Worm (Caenorhabditis elegans) whole organism, early embryonic: Measurements from ENCODE around the gene Y17G9B.2.
"Not testable (repeated sequence)": the region's sequence is repeated elsewhere in the genome, so short reads cannot be mapped to it uniquely, and the experiment has no call there.

ENCODE experiments used
- B0310.2 ChIP-seq: sonication (generic microtip); optimal IDR thresholded peaks from 2 replicates; lab custom pipeline; 2016; ENCODE audit warnings: mild to moderate bottlenecking, missing genetic modification characterization, missing compliant biosample characterization
- F13C5.2 ChIP-seq: sonication (generic microtip); optimal IDR thresholded peaks from 2 replicates; lab custom pipeline; 2017; ENCODE audit warnings: mild to moderate bottlenecking, missing genetic modification characterization, inconsistent platforms, missing compliant biosample characterization
- aly-1 ChIP-seq: sonication (generic microtip); optimal IDR thresholded peaks from 2 replicates; lab custom pipeline; 2016; ENCODE audit warnings: missing genetic modification characterization, missing compliant biosample characterization
- ama-1 ChIP-seq: fragments of 150-350 bp; optimal IDR thresholded peaks from 2 replicates; lab custom pipeline; 2014
- ceh-13 ChIP-seq: fragments of 200-800 bp; sonication (Bioruptor generic); optimal IDR thresholded peaks from 2 replicates; lab custom pipeline; 2018; ENCODE audit warnings: mild to moderate bottlenecking, missing genetic modification characterization, missing compliant biosample characterization
- ceh-36 ChIP-seq: sonication (generic microtip); optimal IDR thresholded peaks from 2 replicates; lab custom pipeline; 2016; ENCODE audit warnings: missing genetic modification characterization, inconsistent platforms, missing compliant biosample characterization
- ets-7 ChIP-seq: sonication (generic microtip); optimal IDR thresholded peaks from 2 replicates; lab custom pipeline; 2016; ENCODE audit warnings: missing genotype, missing genetic modification characterization, missing compliant biosample characterization
- flt-1 ChIP-seq: fragments of 200-800 bp; sonication (Bioruptor generic); IDR thresholded peaks from 2 replicates; pipeline ENCODE4 v1.3.6; 2022; ENCODE audit warnings: missing genetic modification characterization, missing compliant biosample characterization
- hmbx-1 ChIP-seq: sonication (generic microtip); optimal IDR thresholded peaks from 2 replicates; lab custom pipeline; 2016; ENCODE audit warnings: mild to moderate bottlenecking, missing genetic modification characterization, missing compliant biosample characterization
- hmg-4 ChIP-seq: fragments of 200-800 bp; sonication (Bioruptor generic); optimal IDR thresholded peaks from 2 replicates; lab custom pipeline; 2018; ENCODE audit warnings: mild to moderate bottlenecking, missing genetic modification characterization, missing compliant biosample characterization
- hnd-1 ChIP-seq: sonication (generic microtip); optimal IDR thresholded peaks from 2 replicates; lab custom pipeline; 2016; ENCODE audit warnings: missing genetic modification characterization, missing compliant biosample characterization
- pes-1 ChIP-seq: fragments of 200-800 bp; sonication (Bioruptor generic); IDR thresholded peaks from 2 replicates; pipeline ENCODE4 v1.3.6; 2022; ENCODE audit warnings: missing genetic modification reagents, missing genetic modification characterization, missing compliant biosample characterization
- scrt-1 ChIP-seq: fragments of 200-800 bp; sonication (Bioruptor generic); IDR thresholded peaks from 2 replicates; pipeline ENCODE4 v1.3.6; 2022; ENCODE audit warnings: missing genetic modification characterization, missing compliant biosample characterization
- sea-1 ChIP-seq: fragments of 200-800 bp; sonication (Bioruptor generic); conservative IDR thresholded peaks from 2 replicates; pipeline ENCODE4 v1.3.6; 2022; ENCODE audit warnings: missing genetic modification characterization, missing compliant biosample characterization
- tbx-11 ChIP-seq: fragments of 200-800 bp; sonication (Bioruptor generic); IDR thresholded peaks from 2 replicates; pipeline ENCODE4 v1.3.6; 2022; ENCODE audit warnings: missing genetic modification characterization, missing compliant biosample characterization
- tbx-37 ChIP-seq: fragments of 200-800 bp; sonication (Bioruptor generic); conservative IDR thresholded peaks from 2 replicates; pipeline ENCODE4 v1.3.6; 2022; ENCODE audit warnings: missing genetic modification reagents, missing genetic modification characterization, missing compliant biosample characterization
- tra-4 ChIP-seq: sonication (generic microtip); optimal IDR thresholded peaks from 2 replicates; lab custom pipeline; 2017; ENCODE audit warnings: missing genetic modification characterization, missing compliant biosample characterization

Gene Y17G9B.2

DNA sequence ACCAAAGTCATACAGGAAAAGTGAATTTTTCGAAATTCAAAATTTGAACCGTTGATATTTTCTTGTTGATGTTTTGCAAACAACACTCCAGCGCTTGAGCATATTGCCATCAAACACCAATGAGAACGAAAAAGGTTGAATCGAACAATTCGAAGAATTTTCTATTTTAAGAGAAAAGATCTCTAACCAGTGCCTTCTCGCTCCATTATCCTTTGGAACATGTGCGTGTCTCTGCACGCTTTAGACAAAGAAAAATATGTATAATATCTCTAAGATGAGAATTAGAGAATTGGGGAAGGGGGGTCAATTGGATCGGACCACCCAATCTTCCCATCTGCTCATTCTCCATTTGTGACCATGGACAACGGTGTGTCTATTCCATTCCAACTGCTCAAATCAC is at the start of gene Y17G9B.2:
Gene Y17G9B.2, plus strand, starts transcription at position 301 of the 400 bp plus-strand sequence.
- no peak for TF ChIP-seq flt-1
- TF ChIP-seq ceh-13 (GFP tag; lab: Kevin White, UChicago): no peak
- no peak for TF ChIP-seq F13C5.2 (tag; lab: Kevin White, UChicago)
- no peak for TF ChIP-seq hmg-4 (GFP tag; lab: Kevin White, UChicago)

DNA sequence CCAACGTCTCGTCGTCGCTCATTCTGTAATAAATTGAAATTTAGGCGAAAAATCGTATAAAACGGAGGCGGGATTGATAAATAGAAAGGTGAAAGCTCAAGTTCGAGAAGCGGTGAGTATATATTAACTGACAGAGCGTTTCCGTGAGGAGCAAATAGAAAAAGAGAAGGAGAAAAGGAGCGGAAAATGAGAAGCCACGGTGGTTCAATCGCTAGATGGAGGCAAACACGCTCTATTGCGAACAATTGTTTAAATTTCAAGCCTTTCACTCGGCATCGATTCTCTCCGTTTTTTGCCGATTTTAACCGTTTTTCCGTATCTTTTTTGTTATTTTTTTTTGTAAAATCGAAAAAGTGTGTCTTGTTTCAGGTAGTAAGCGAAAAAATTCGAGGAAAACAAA is 48.2 kb upstream of the Y17G9B.2 start, which contains the start of gene miro-1:
Gene miro-1, minus strand, starts transcription at position 23 of the 400 bp plus-strand sequence.
- not testable (repeated sequence) for TF ChIP-seq tbx-37; pes-1 (GFP tag; lab: Robert Waterston, UW); tra-4

DNA sequence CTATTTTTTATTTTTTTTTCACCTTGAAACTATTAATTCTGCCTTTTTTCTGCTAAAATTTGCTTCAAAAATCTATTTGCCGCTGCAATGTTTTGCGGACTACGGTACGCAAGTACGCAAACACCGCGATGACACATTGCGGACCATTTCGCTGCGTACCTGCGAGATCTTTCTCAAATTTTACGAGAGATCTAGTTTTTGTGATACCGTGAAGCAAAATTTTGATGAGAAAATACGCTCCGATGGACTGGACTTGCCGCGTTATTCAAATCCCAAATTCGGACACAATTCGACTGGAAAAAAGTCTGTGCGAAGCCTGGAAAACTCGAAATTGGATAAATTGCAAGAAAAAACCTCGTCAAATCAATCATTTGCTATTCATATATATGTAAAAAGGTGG is 43.4 kb upstream of the Y17G9B.2 start:
- peak; percentile 22; the same call in 1 of the 2 replicates for TF ChIP-seq pes-1 (GFP tag; lab: Robert Waterston, UW)

DNA sequence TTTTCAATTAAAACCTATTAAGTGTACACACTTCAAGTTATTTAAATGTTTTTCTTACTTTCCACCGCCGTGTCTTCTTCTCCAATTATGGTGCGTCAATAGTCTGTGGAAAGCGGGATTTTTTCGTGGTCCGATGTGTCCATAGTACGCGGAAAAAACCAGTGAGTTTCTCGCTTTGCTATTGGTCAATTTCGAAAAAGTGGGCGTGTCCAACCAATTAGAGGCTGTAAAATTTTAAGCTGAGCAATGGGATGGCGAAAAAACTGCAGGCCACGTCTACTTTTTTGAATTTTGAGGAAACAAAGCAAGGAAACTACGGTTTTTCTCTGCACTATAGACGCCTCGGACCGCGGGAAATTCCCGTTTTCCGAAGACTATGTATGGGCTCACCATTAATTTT is 40.3 kb upstream of the Y17G9B.2 start:
- TF ChIP-seq B0310.2 (tag; lab: Kevin White, UChicago) (no peak), hmbx-1 (tag; lab: Kevin White, UChicago) (no peak), tra-4 (no peak), ets-7 (tag; lab: Kevin White, UChicago) (no peak), hnd-1 (tag; lab: Kevin White, UChicago) (no peak), ama-1 (no peak), ceh-13 (GFP tag; lab: Kevin White, UChicago) (no peak), tbx-37 (no peak), scrt-1 (GFP tag; lab: Robert Waterston, UW) (no peak), hmg-4 (GFP tag; lab: Kevin White, UChicago) (no peak), aly-1 (tag; lab: Kevin White, UChicago) (no peak), flt-1 (no peak), pes-1 (GFP tag; lab: Robert Waterston, UW) (no peak), tbx-11 (GFP tag; lab: Robert Waterston, UW) (no peak), F13C5.2 (tag; lab: Kevin White, UChicago) (no peak), ceh-36 (tag; lab: Kevin White, UChicago) (no peak), sea-1 (GFP tag; lab: Robert Waterston, UW) (no peak)

DNA sequence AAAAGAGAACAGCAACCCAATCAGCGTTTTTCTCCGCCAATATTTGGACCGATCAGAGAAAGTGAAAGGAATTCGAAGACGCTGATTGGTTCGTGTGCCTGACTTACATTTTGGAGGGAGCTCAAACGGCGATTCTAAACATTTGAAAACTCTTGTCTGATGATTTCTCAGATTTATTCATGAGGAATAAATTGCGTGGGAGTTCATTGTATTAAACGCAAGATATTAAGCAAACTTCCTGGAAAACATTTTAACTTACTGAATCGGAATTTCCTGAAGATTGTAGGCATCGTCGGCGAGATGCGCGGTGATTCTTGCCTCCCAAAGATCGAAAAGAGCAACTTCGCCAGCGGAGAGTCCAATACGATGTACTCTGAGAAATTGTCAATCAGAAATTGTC is 39.4 kb upstream of the Y17G9B.2 start, which contains the start of gene K08F11.1:
Gene K08F11.1, plus strand, starts transcription at position 301 of the 400 bp plus-strand sequence.
- TF ChIP-seq F13C5.2 (tag; lab: Kevin White, UChicago): no peak
- TF ChIP-seq aly-1 (tag; lab: Kevin White, UChicago): no peak
- TF ChIP-seq sea-1 (GFP tag; lab: Robert Waterston, UW): no peak
- TF ChIP-seq hmg-4 (GFP tag; lab: Kevin White, UChicago): no peak
- TF ChIP-seq hnd-1 (tag; lab: Kevin White, UChicago): no peak
- no peak for TF ChIP-seq tbx-37
- TF ChIP-seq ets-7 (tag; lab: Kevin White, UChicago): no peak
- TF ChIP-seq pes-1 (GFP tag; lab: Robert Waterston, UW): no peak
- no peak for TF ChIP-seq flt-1
- TF ChIP-seq tbx-11 (GFP tag; lab: Robert Waterston, UW): no peak
- TF ChIP-seq B0310.2 (tag; lab: Kevin White, UChicago): no peak
- no peak for TF ChIP-seq tra-4
- no peak for TF ChIP-seq scrt-1 (GFP tag; lab: Robert Waterston, UW)
- no peak for TF ChIP-seq ceh-13 (GFP tag; lab: Kevin White, UChicago)
- no peak for TF ChIP-seq hmbx-1 (tag; lab: Kevin White, UChicago)
- TF ChIP-seq ceh-36 (tag; lab: Kevin White, UChicago): no peak
- TF ChIP-seq ama-1: no peak

DNA sequence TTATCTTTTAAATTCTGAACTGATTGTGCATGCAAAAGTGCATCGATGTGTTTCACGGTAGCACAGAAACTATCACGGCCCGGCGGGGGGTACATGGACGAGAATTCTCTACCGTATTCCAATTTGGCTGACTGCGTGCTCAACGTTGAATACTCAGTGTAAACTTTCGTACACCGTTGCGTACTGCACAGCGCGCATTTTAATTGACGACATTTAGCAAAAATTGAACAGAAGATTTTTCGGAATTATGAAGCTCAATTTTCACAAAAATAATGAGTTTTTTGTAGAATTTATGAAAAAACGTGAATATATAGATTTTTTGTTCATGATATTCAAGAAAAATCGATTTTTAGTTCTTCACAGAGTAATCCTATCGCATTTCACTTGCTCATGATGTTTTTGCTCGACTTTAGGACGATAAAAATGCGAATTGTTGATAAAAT is 38.4 kb upstream of the Y17G9B.2 start:
- TF ChIP-seq pes-1 (GFP tag; lab: Robert Waterston, UW): peak; percentile 72
- TF ChIP-seq scrt-1 (GFP tag; lab: Robert Waterston, UW): peak; percentile 74
- TF ChIP-seq flt-1: 0 out of 2 replicates have a peak, but pooled peaks have one; percentile 38
- 0 out of 2 replicates have a peak, but pooled peaks have one; percentile 50 for TF ChIP-seq sea-1 (GFP tag; lab: Robert Waterston, UW)
- TF ChIP-seq tbx-37: peak; percentile 67; the same call in 1 of the 2 replicates

DNA sequence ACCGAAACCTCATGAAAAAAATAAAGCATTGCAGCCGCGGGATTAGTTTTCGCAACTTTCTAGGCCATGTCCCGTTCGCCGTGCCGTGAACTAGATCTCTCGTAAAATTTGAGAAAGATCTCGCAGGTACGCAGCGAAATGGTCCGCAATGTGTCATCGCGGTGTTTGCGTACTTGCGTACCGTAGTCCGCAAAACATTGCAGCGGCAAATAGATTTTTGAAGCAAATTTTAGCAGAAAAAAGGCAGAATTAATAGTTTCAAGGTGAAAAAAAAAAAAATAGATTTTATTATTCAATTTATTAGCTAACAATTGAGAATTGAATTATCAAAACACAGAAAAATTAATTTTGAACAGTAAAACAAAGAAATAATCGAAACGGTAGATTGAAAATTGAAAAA is 36.0 kb upstream of the Y17G9B.2 start:
- TF ChIP-seq sea-1 (GFP tag; lab: Robert Waterston, UW) (peak; percentile 67; the same call in 1 of the 2 replicates), F13C5.2 (tag; lab: Kevin White, UChicago) (peak; percentile 3), tbx-11 (GFP tag; lab: Robert Waterston, UW) (0 out of 2 replicates have a peak, but pooled peaks have one; percentile 50), tbx-37 (peak; percentile 56; the same call in 1 of the 2 replicates), pes-1 (GFP tag; lab: Robert Waterston, UW) (peak; percentile 73), scrt-1 (GFP tag; lab: Robert Waterston, UW) (peak; percentile 51; the same call in 1 of the 2 replicates)

DNA sequence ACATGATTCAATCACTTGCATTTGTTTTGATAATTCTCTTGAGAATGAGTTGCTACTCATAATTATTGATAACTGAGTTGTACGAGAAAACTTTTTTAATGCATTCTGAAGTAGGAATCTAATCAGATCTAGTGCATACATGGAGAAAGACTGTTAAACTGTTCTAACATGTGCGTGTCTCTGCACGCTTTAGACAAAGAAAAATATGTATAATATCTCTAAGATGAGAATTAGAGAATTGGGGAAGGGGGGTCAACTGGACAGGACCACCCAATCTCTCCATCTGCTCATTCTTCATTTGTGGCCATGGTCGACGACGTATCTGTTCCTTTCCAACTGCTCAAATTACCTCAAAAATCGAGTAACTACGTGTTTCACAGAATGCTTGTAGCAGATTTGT is 26.7 kb upstream of the Y17G9B.2 start, which contains the start of gene fbxb-78:
Gene fbxb-78, plus strand, starts transcription at position 301 of the 400 bp plus-strand sequence.
- TF ChIP-seq ceh-36 (tag; lab: Kevin White, UChicago): no peak
- TF ChIP-seq tbx-11 (GFP tag; lab: Robert Waterston, UW): no peak
- no peak for TF ChIP-seq flt-1
- TF ChIP-seq tra-4: no peak
- no peak for TF ChIP-seq F13C5.2 (tag; lab: Kevin White, UChicago)
- no peak for TF ChIP-seq ama-1
- no peak for TF ChIP-seq hmg-4 (GFP tag; lab: Kevin White, UChicago)
- no peak for TF ChIP-seq tbx-37
- no peak for TF ChIP-seq ets-7 (tag; lab: Kevin White, UChicago)
- TF ChIP-seq ceh-13 (GFP tag; lab: Kevin White, UChicago): no peak
- TF ChIP-seq hmbx-1 (tag; lab: Kevin White, UChicago): no peak
- no peak for TF ChIP-seq aly-1 (tag; lab: Kevin White, UChicago)
- no peak for TF ChIP-seq hnd-1 (tag; lab: Kevin White, UChicago)
- TF ChIP-seq B0310.2 (tag; lab: Kevin White, UChicago): no peak
